Worm (Caenorhabditis elegans) whole organism, L2 larva: ENCODE data around the gene rpn-12.

ENCODE experiments used
- C34F6.9 ChIP-seq: fragments of 150-350 bp; optimal IDR thresholded peaks from 2 replicates; lab custom pipeline; 2014; ENCODE audit warnings: missing biosample characterization, missing genetic modification characterization
- R02D3.7 ChIP-seq: fragments of 150-350 bp; optimal IDR thresholded peaks from 2 replicates; lab custom pipeline; 2014; ENCODE audit warnings: missing biosample characterization, missing genetic modification characterization
- Y55F3AM.14 ChIP-seq: fragments of 200-800 bp; sonication (Bioruptor generic); optimal IDR thresholded peaks from 2 replicates; lab custom pipeline; 2018; ENCODE audit warnings: mild to moderate bottlenecking, missing genetic modification characterization, missing compliant biosample characterization
- ZK546.5 ChIP-seq: sonication (generic microtip); optimal IDR thresholded peaks from 2 replicates; lab custom pipeline; 2017; ENCODE audit warnings: missing biosample characterization, missing genetic modification characterization
- alr-1 ChIP-seq: fragments of 150-350 bp; optimal IDR thresholded peaks from 2 replicates; lab custom pipeline; 2014; ENCODE audit warnings: missing biosample characterization, missing genetic modification characterization
- blmp-1 ChIP-seq: sonication (generic microtip); optimal IDR thresholded peaks from 2 replicates; lab custom pipeline; 2017; ENCODE audit warnings: missing genetic modification characterization, mild to moderate bottlenecking, missing compliant biosample characterization, antibody characterized with exemption, moderate library complexity; ENCODE audit not compliant: insufficient read depth
- ceh-16 ChIP-seq: fragments of 150-350 bp; optimal IDR thresholded peaks from 2 replicates; lab custom pipeline; 2014; ENCODE audit warnings: missing biosample characterization, missing genetic modification characterization
- ceh-82 ChIP-seq: fragments of 150-350 bp; optimal IDR thresholded peaks from 2 replicates; lab custom pipeline; 2014; ENCODE audit warnings: missing biosample characterization, missing genetic modification characterization
- crh-2 ChIP-seq: sonication (generic microtip); optimal IDR thresholded peaks from 2 replicates; lab custom pipeline; 2017; ENCODE audit warnings: missing biosample characterization, missing genetic modification characterization
- egl-27 ChIP-seq: sonication (generic microtip); optimal IDR thresholded peaks from 3 replicates; lab custom pipeline; 2017; ENCODE audit warnings: missing biosample characterization, missing genetic modification reagents, missing genetic modification characterization
- elt-1 ChIP-seq: fragments of 150-350 bp; optimal IDR thresholded peaks from 2 replicates; lab custom pipeline; 2014; ENCODE audit warnings: missing biosample characterization, missing genetic modification characterization
- elt-3 ChIP-seq: sonication (generic microtip); optimal IDR thresholded peaks from 2 replicates; lab custom pipeline; 2017; ENCODE audit warnings: missing biosample characterization, missing genetic modification characterization
- fos-1 ChIP-seq: fragments of 150-350 bp; optimal IDR thresholded peaks from 2 replicates; lab custom pipeline; 2014; ENCODE audit warnings: missing biosample characterization, missing genetic modification characterization
- gmeb-1 ChIP-seq: fragments of 150-350 bp; optimal IDR thresholded peaks from 2 replicates; lab custom pipeline; 2014; ENCODE audit warnings: missing biosample characterization, missing genetic modification characterization
- lin-13 ChIP-seq: fragments of 150-350 bp; optimal IDR thresholded peaks from 2 replicates; lab custom pipeline; 2014; ENCODE audit warnings: missing biosample characterization, missing genetic modification reagents, missing genetic modification characterization
- lsy-2 ChIP-seq, 2 experiments: fragments of 150-350 bp in 1 of 2; sonication (generic microtip) in 1 of 2; optimal IDR thresholded peaks; 2 replicates each; lab custom pipeline; 2014 to 2017; ENCODE audit warnings: missing biosample characterization in 2 of 2, missing genetic modification characterization in 2 of 2
- mab-5 ChIP-seq: fragments of 150-350 bp; optimal IDR thresholded peaks from 2 replicates; lab custom pipeline; 2014; ENCODE audit warnings: missing biosample characterization, missing genetic modification characterization
- mdl-1 ChIP-seq, 2 experiments: fragments of 150-350 bp in 1 of 2; sonication (generic microtip) in 1 of 2; optimal IDR thresholded peaks; 2 replicates each; lab custom pipeline; 2017; ENCODE audit warnings: missing biosample characterization in 2 of 2, missing genetic modification characterization in 2 of 2
- nhr-11 ChIP-seq: fragments of 150-350 bp; optimal IDR thresholded peaks from 2 replicates; lab custom pipeline; 2014; ENCODE audit warnings: missing biosample characterization, missing genetic modification characterization
- nhr-129 ChIP-seq: fragments of 150-350 bp; optimal IDR thresholded peaks from 2 replicates; lab custom pipeline; 2014; ENCODE audit warnings: missing biosample characterization, missing genetic modification characterization
- nhr-21 ChIP-seq: fragments of 150-350 bp; optimal IDR thresholded peaks from 2 replicates; lab custom pipeline; 2014; ENCODE audit warnings: missing biosample characterization, missing genetic modification characterization
- nhr-23 ChIP-seq: fragments of 150-350 bp; optimal IDR thresholded peaks from 2 replicates; lab custom pipeline; 2014; ENCODE audit warnings: missing biosample characterization, missing genetic modification reagents, missing genetic modification characterization
- nhr-237 ChIP-seq: fragments of 150-350 bp; optimal IDR thresholded peaks from 2 replicates; lab custom pipeline; 2014; ENCODE audit warnings: missing biosample characterization, missing genetic modification characterization
- nhr-25 ChIP-seq: fragments of 150-350 bp; sonication (generic microtip); optimal IDR thresholded peaks from 3 replicates; lab custom pipeline; 2014; ENCODE audit warnings: missing biosample characterization, missing genetic modification characterization
- nhr-6 ChIP-seq: fragments of 150-350 bp; optimal IDR thresholded peaks from 2 replicates; lab custom pipeline; 2014; ENCODE audit warnings: missing biosample characterization, missing genetic modification characterization
- nhr-77 ChIP-seq: fragments of 150-350 bp; optimal IDR thresholded peaks from 2 replicates; lab custom pipeline; 2014; ENCODE audit warnings: missing biosample characterization, missing genetic modification characterization
- sem-4 ChIP-seq: fragments of 150-350 bp; optimal IDR thresholded peaks from 2 replicates; lab custom pipeline; 2014; ENCODE audit warnings: missing biosample characterization, missing genetic modification reagents, missing genetic modification characterization
- skn-1 ChIP-seq: sonication (generic microtip); optimal IDR thresholded peaks from 2 replicates; lab custom pipeline; 2017; ENCODE audit warnings: missing biosample characterization, missing genetic modification characterization
- sma-3 ChIP-seq: sonication (generic microtip); optimal IDR thresholded peaks from 2 replicates; lab custom pipeline; 2016; ENCODE audit warnings: missing genetic modification reagents, missing genetic modification characterization, missing compliant biosample characterization
- sma-9 ChIP-seq, 2 experiments: fragments of 150-350 bp in 1 of 2; sonication (generic microtip) in 1 of 2; optimal IDR thresholded peaks; 2 replicates each; lab custom pipeline; 2014 to 2016; ENCODE audit warnings: missing genetic modification characterization in 2 of 2, mild to moderate bottlenecking in 1 of 2, missing biosample characterization in 1 of 2, missing compliant biosample characterization in 1 of 2, missing genetic modification reagents in 1 of 2, moderate library complexity in 1 of 2
- snpc-4 ChIP-seq: fragments of 150-350 bp; optimal IDR thresholded peaks from 2 replicates; lab custom pipeline; 2014; ENCODE audit warnings: missing biosample characterization, missing genetic modification characterization
- unc-39 ChIP-seq: fragments of 150-350 bp; optimal IDR thresholded peaks from 2 replicates; lab custom pipeline; 2014; ENCODE audit warnings: missing biosample characterization, missing genetic modification characterization
- unc-55 ChIP-seq: fragments of 150-350 bp; sonication (generic microtip); optimal IDR thresholded peaks from 3 replicates; lab custom pipeline; 2014; ENCODE audit warnings: missing biosample characterization, missing genetic modification reagents, missing genetic modification characterization
- zag-1 ChIP-seq: fragments of 150-350 bp; optimal IDR thresholded peaks from 2 replicates; lab custom pipeline; 2014; ENCODE audit warnings: missing biosample characterization, missing genetic modification characterization
- ztf-1 ChIP-seq: fragments of 200-800 bp; sonication (Bioruptor generic); conservative IDR thresholded peaks from 2 replicates; pipeline ENCODE4 v1.3.6; 2022; ENCODE audit warnings: missing genetic modification characterization, missing compliant biosample characterization
- ztf-11 ChIP-seq: sonication (generic microtip); optimal IDR thresholded peaks from 2 replicates; lab custom pipeline; 2017; ENCODE audit warnings: missing biosample characterization, missing genetic modification characterization
- ztf-4 ChIP-seq: fragments of 150-350 bp; optimal IDR thresholded peaks from 2 replicates; lab custom pipeline; 2014; ENCODE audit warnings: missing biosample characterization, missing genetic modification characterization

The rpn-12 gene

ce11 chrII:11689941-11690340, 37.0 kb downstream of the rpn-12 start:
- TF ChIP-seq sma-3 (GFP tag; lab: Kevin White, UChicago) (no peak), mab-5 (tag; lab: Kevin White, UChicago) (no peak), ceh-16 (tag; lab: Kevin White, UChicago) (no peak), R02D3.7 (no peak), ZK546.5 (tag; lab: Kevin White, UChicago) (no peak), skn-1 (no peak), nhr-23 (no peak), egl-27 (tag; lab: Kevin White, UChicago) (no peak), sem-4 (no peak), ztf-11 (tag; lab: Kevin White, UChicago) (no peak)

- TF ChIP-seq ztf-4 (tag; lab: Kevin White, UChicago) (no peak), snpc-4 (tag; lab: Kevin White, UChicago) (no peak), nhr-23 (no peak), nhr-21 (tag; lab: Kevin White, UChicago) (no peak), zag-1 (no peak), elt-1 (tag; lab: Kevin White, UChicago) (no peak), alr-1 (tag; lab: Kevin White, UChicago) (no peak), sma-3 (GFP tag; lab: Kevin White, UChicago) (no peak), Y55F3AM.14 (GFP tag; lab: Kevin White, UChicago) (no peak)
Measured at ce11 chrII:11690868-11691267, 37.9 kb downstream of the rpn-12 start.

- TF ChIP-seq ceh-16 (tag; lab: Kevin White, UChicago) (no peak), fos-1 (tag; lab: Kevin White, UChicago) (peak; percentile 2), snpc-4 (tag; lab: Kevin White, UChicago) (no peak), crh-2 (peak; percentile 27), unc-55 (GFP tag; lab: Kevin White, UChicago) (peak; percentile 50), C34F6.9 (tag; lab: Kevin White, UChicago) (peak; percentile 44), gmeb-1 (tag; lab: Kevin White, UChicago) (peak; percentile 16), lsy-2 (tag; optimal IDR thresholded peaks at IDR 0.05; lab: Kevin White, UChicago) (peak in 1 of 2 experiments; percentile 56), nhr-25 (tag; lab: Kevin White, UChicago) (peak; percentile 8), nhr-129 (tag; lab: Kevin White, UChicago) (peak; percentile 42)
- TF ChIP-seq, all 48 proteins: peak for 8
Measured at ce11 chrII:11694432-11694831, 41.5 kb downstream of the rpn-12 start.

- peak; percentile 3 for TF ChIP-seq sma-3 (GFP tag; lab: Kevin White, UChicago)
- TF ChIP-seq, all 48 proteins: peak for 1; not testable (repeated sequence) for 47
Measured at ce11 chrII:11695161-11695944, 42.4 kb downstream of the rpn-12 start, which contains the start of gene tars-1. Gene tars-1 (minus strand): TSS chrII:11695657.

ce11 chrII:11695945-11696270, 43.0 kb downstream of the rpn-12 start, which contains the start of gene xpf-1:
Gene xpf-1 (plus strand): TSS chrII:11696171.
- TF ChIP-seq blmp-1 (tag; lab: Kevin White, UChicago) (no peak), unc-55 (GFP tag; lab: Kevin White, UChicago) (no peak), ztf-4 (tag; lab: Kevin White, UChicago) (no peak), unc-39 (tag; lab: Kevin White, UChicago) (no peak), nhr-25 (tag; lab: Kevin White, UChicago) (no peak), ztf-11 (tag; lab: Kevin White, UChicago) (no peak), sma-9 (GFP tag; optimal IDR thresholded peaks at IDR 0.05; lab: Kevin White, UChicago) (no peak), sma-9 (tag; optimal IDR thresholded peaks at IDR 0.05; lab: Kevin White, UChicago) (no peak), ztf-1 (GFP tag; lab: Robert Waterston, UW) (no peak), elt-1 (tag; lab: Kevin White, UChicago) (no peak), gmeb-1 (tag; lab: Kevin White, UChicago) (no peak), lin-13 (GFP tag; lab: Kevin White, UChicago) (no peak), nhr-11 (tag; lab: Kevin White, UChicago) (no peak), ceh-82 (tag; lab: Kevin White, UChicago) (no peak), nhr-23 (no peak), nhr-77 (tag; lab: Kevin White, UChicago) (no peak), mdl-1 (tag; optimal IDR thresholded peaks at IDR 0.05; lab: Kevin White, UChicago) (no peak), nhr-6 (tag; lab: Kevin White, UChicago) (no peak), elt-3 (tag; lab: Kevin White, UChicago) (no peak), nhr-237 (tag; lab: Kevin White, UChicago) (no peak)
- TF ChIP-seq, all 48 proteins: peak for 0
